Fruit fly (Drosophila melanogaster): ENCODE data around the gene BBS1.

DNA sequence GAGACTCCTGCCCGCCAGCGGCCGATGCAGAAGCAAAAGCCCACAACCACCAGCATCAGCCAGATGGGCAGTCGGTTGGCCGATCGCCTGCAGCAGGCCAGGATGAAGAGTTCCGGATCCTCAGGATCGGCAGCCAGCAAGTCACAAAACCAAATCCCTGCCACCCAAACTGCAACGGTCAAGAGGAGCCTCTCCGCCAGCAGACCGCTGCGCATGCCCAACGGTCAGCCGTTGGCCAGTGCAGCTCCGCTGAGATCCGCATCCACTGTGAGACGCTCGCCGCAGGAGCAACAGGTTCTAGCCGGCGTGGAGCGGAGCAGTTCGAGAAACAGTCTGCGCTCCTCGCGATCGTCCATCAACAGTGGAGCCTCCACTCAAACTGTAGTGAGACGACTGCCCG lies 3.6 kb upstream of the BBS1 start:
- TF ChIP-seq CTCF (optimal IDR thresholded peaks at IDR 0.05) (no peak), CG8478 (optimal IDR thresholded peaks at IDR 0.05) (no peak)

Data from S2 (cell line).